Fruit fly (Drosophila melanogaster) whole organism, wandering third instar larva: ENCODE measurements around the gene mask.
A peak's percentile ranks its signal among the peaks of the same experiment; 100 is the strongest.

Source experiments
- Abd-B ChIP-seq: fragments of >200 bp; optimal IDR thresholded peaks from 2 replicates; lab custom pipeline; 2017; ENCODE audit warnings: missing biosample characterization, missing genetic modification characterization
- CG32264 ChIP-seq: fragments of 200-800 bp; sonication (Bioruptor generic); optimal IDR thresholded peaks from 2 replicates; lab custom pipeline; 2016; ENCODE audit warnings: missing biosample characterization, missing genetic modification characterization
- CG9705 ChIP-seq: fragments of 200-800 bp; sonication (Bioruptor generic); optimal IDR thresholded peaks from 2 replicates; lab custom pipeline; 2018; ENCODE audit warnings: missing biosample characterization, mild to moderate bottlenecking, missing genetic modification characterization
- Dif ChIP-seq: fragments of 200-275, 200-300 bp; sonication (Bioruptor generic); optimal IDR thresholded peaks from 2 replicates; lab custom pipeline; 2018; ENCODE audit warnings: missing biosample characterization, missing genetic modification characterization; ENCODE audit not compliant: partially characterized antibody
- GATAd ChIP-seq: sonication (Bioruptor generic); optimal IDR thresholded peaks from 2 replicates; lab custom pipeline; 2016; ENCODE audit warnings: missing biosample characterization, missing genetic modification characterization
- Hnf4 ChIP-seq: fragments of 200-800 bp; sonication (Bioruptor generic); optimal IDR thresholded peaks from 2 replicates; lab custom pipeline; 2016; ENCODE audit warnings: missing biosample characterization, mild to moderate bottlenecking, missing genetic modification characterization
- Hr78 ChIP-seq: fragments of >200 bp; optimal IDR thresholded peaks from 2 replicates; lab custom pipeline; 2017; ENCODE audit warnings: missing biosample characterization, missing genetic modification characterization
- Hr83 ChIP-seq: fragments of 200-300 bp; sonication (Bioruptor generic); optimal IDR thresholded peaks from 2 replicates; lab custom pipeline; 2016; ENCODE audit warnings: missing biosample characterization, mild to moderate bottlenecking, missing genetic modification characterization, moderate library complexity; ENCODE audit not compliant: poor library complexity, severe bottlenecking
- Jra ChIP-seq: sonication (Bioruptor generic); optimal IDR thresholded peaks from 2 replicates; lab custom pipeline; 2016; ENCODE audit warnings: missing biosample characterization, missing genetic modification characterization
- Mio ChIP-seq: sonication (Bioruptor generic); optimal IDR thresholded peaks from 2 replicates; lab custom pipeline; 2016; ENCODE audit warnings: missing biosample characterization, missing genetic modification characterization
- N ChIP-seq: fragments of >200 bp; optimal IDR thresholded peaks from 2 replicates; lab custom pipeline; 2018; ENCODE audit warnings: missing biosample characterization, missing external identifiers, missing genetic modification characterization
- OdsH ChIP-seq: fragments of 200-800 bp; sonication (Bioruptor generic); optimal IDR thresholded peaks from 2 replicates; lab custom pipeline; 2016; ENCODE audit warnings: missing biosample characterization, mild to moderate bottlenecking, missing genetic modification characterization
- Rel ChIP-seq, 2 experiments: fragments of 200-800 bp; sonication (Bioruptor generic) in 1 of 2; optimal IDR thresholded peaks; 2 replicates in 1 of 2; 3 replicates in 1 of 2; lab custom pipeline; 2016 to 2019; ENCODE audit warnings: mild to moderate bottlenecking in 2 of 2, missing biosample characterization in 2 of 2, missing genetic modification characterization in 2 of 2, moderate library complexity in 1 of 2
- Sp1 ChIP-seq: fragments of 200-800 bp; sonication (Bioruptor generic); optimal IDR thresholded peaks from 3 replicates; lab custom pipeline; 2019; ENCODE audit warnings: missing biosample characterization, mild to moderate bottlenecking, missing genetic modification characterization, moderate library complexity
- br ChIP-seq: fragments of 200-800 bp; sonication (Bioruptor generic); optimal IDR thresholded peaks from 2 replicates; lab custom pipeline; 2016; ENCODE audit warnings: missing biosample characterization, missing genetic modification characterization
- dl ChIP-seq, 2 experiments: fragments of 175-275, 200-275 bp in 1 of 2; fragments of 200-275 bp in 1 of 2; sonication (Bioruptor generic); optimal IDR thresholded peaks; lab custom pipeline; 2018; ENCODE audit warnings: mild to moderate bottlenecking in 2 of 2, missing biosample characterization in 2 of 2, missing genetic modification characterization in 2 of 2, moderate library complexity in 2 of 2; ENCODE audit not compliant: partially characterized antibody in 2 of 2, insufficient read depth in 1 of 2
- dmrt93B ChIP-seq: fragments of 200-800 bp; sonication (Bioruptor generic); optimal IDR thresholded peaks from 2 replicates; lab custom pipeline; 2018; ENCODE audit warnings: missing biosample characterization, mild to moderate bottlenecking, missing genetic modification characterization
- dsf ChIP-seq: sonication (Bioruptor generic); optimal IDR thresholded peaks from 2 replicates; lab custom pipeline; 2016; ENCODE audit warnings: missing biosample characterization, missing genetic modification characterization, borderline replicate concordance
- foxo ChIP-seq, 2 experiments: fragments of 200-800 bp; sonication (Bioruptor generic); optimal IDR thresholded peaks; 2 replicates in 1 of 2; 3 replicates in 1 of 2; lab custom pipeline; 2016 to 2017; ENCODE audit warnings: missing biosample characterization in 2 of 2, missing genetic modification characterization in 2 of 2
- fru ChIP-seq: fragments of 200-800 bp; sonication (Bioruptor generic); optimal IDR thresholded peaks from 3 replicates; lab custom pipeline; 2016; ENCODE audit warnings: missing biosample characterization, mild to moderate bottlenecking, missing genetic modification characterization
- h ChIP-seq: fragments of 200-800 bp; sonication (Bioruptor generic); optimal IDR thresholded peaks from 3 replicates; lab custom pipeline; 2016; ENCODE audit warnings: missing biosample characterization, mild to moderate bottlenecking, missing genetic modification characterization
- lola ChIP-seq: fragments of >200 bp; optimal IDR thresholded peaks from 2 replicates; lab custom pipeline; 2017; ENCODE audit warnings: missing biosample characterization, missing genetic modification characterization
- pan ChIP-seq: fragments of >200 bp; optimal IDR thresholded peaks from 2 replicates; lab custom pipeline; 2017
- rgr ChIP-seq: fragments of 200-800 bp; sonication (Bioruptor generic); optimal IDR thresholded peaks from 3 replicates; lab custom pipeline; 2016; ENCODE audit warnings: missing biosample characterization, mild to moderate bottlenecking, missing genetic modification characterization
- tai ChIP-seq: sonication (Bioruptor generic); optimal IDR thresholded peaks from 2 replicates; lab custom pipeline; 2016; ENCODE audit warnings: missing biosample characterization, missing genetic modification characterization
- woc ChIP-seq: sonication (Bioruptor generic); optimal IDR thresholded peaks from 2 replicates; lab custom pipeline; 2016; ENCODE audit warnings: missing biosample characterization, mild to moderate bottlenecking, missing genetic modification characterization

Gene mask

dm6 chr3R:24260411-24260810 lies 30.0 kb downstream of the mask start:
- TF ChIP-seq N (GFP tag; lab: Kevin White, UChicago) = no peak
- peak; percentile 8 for TF ChIP-seq Dif (GFP tag; lab: Kevin White, UChicago)
- TF ChIP-seq, all 38 proteins: peak for 1

dm6 chr3R:24261380-24262021 lies 31.1 kb downstream of the mask start:
- TF ChIP-seq pan (lab: Kevin White, UChicago) (no peak), foxo (GFP tag; optimal IDR thresholded peaks at IDR 0.05; lab: Kevin White, UChicago) (no peak), dsf (GFP tag; lab: Kevin White, UChicago) (no peak), woc (GFP tag; lab: Kevin White, UChicago) (no peak), rgr (GFP tag; lab: Kevin White, UChicago) (no peak), GATAd (GFP tag; lab: Kevin White, UChicago) (no peak), br (GFP tag; lab: Kevin White, UChicago) (no peak), h (GFP tag; lab: Kevin White, UChicago) (no peak), Rel (GFP tag; optimal IDR thresholded peaks at IDR 0.05; lab: Kevin White, UChicago) (no peak), Rel (tag; optimal IDR thresholded peaks at IDR 0.05; lab: Kevin White, UChicago) (no peak), dl (GFP tag; optimal IDR thresholded peaks at IDR 0.05; lab: Kevin White, UChicago; ENCODE audit: insufficient read depth in 1 of 2, partially characterized antibody in 2 of 2) (no peak), dmrt93B (GFP tag; lab: Kevin White, UChicago) (no peak), Abd-B (GFP tag; lab: Kevin White, UChicago) (no peak), lola (GFP tag; lab: Kevin White, UChicago) (no peak), Mio (no peak), Jra (GFP tag; lab: Kevin White, UChicago) (no peak), fru (GFP tag; lab: Kevin White, UChicago) (no peak), Sp1 (GFP tag; lab: Kevin White, UChicago) (no peak), Hnf4 (GFP tag; lab: Kevin White, UChicago) (no peak), tai (GFP tag; lab: Kevin White, UChicago) (no peak)

DNA sequence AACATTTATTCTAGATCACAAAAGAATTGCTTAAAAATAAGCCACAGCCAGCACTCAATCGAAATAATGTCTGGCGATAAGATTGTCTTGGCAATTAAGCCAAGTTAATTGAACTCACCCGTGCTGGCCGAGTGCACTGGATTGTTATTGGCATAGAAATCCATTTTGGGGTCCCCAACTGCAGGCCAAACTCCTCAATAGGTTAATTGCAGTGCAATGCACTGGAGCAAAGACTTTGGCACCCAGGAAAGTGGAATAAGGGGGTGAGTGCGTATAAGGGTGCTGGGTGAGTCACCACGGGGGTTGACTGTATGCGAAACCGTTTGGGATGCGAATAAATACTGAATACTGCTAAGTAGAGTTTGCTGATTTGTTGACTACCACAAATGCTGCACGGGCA lies 32.6 kb downstream of the mask start:
- TF ChIP-seq CG32264 (no peak), Hr78 (no peak), Abd-B (GFP tag; lab: Kevin White, UChicago) (no peak), Rel (GFP tag; optimal IDR thresholded peaks at IDR 0.05; lab: Kevin White, UChicago) (no peak), Rel (tag; optimal IDR thresholded peaks at IDR 0.05; lab: Kevin White, UChicago) (peak; percentile 85), Hnf4 (GFP tag; lab: Kevin White, UChicago) (peak; percentile 56), Hr83 (GFP tag; lab: Kevin White, UChicago) (peak; percentile 19), OdsH (GFP tag; lab: Kevin White, UChicago) (no peak), CG9705 (GFP tag; lab: Kevin White, UChicago) (no peak), dmrt93B (GFP tag; lab: Kevin White, UChicago) (no peak)

- TF ChIP-seq Mio (no peak), Hr78 (no peak), dsf (GFP tag; lab: Kevin White, UChicago) (no peak), h (GFP tag; lab: Kevin White, UChicago) (peak; percentile 17), pan (lab: Kevin White, UChicago) (no peak), rgr (GFP tag; lab: Kevin White, UChicago) (no peak), Hr83 (GFP tag; lab: Kevin White, UChicago) (peak; percentile 36), fru (GFP tag; lab: Kevin White, UChicago) (peak; percentile 26)
Observed at dm6 chr3R:24263588-24264413, 33.4 kb downstream of the mask start.
